Fruit fly (Drosophila melanogaster): Measurements from ENCODE around the gene Eig71Eh.

The Eig71Eh gene

DNA sequence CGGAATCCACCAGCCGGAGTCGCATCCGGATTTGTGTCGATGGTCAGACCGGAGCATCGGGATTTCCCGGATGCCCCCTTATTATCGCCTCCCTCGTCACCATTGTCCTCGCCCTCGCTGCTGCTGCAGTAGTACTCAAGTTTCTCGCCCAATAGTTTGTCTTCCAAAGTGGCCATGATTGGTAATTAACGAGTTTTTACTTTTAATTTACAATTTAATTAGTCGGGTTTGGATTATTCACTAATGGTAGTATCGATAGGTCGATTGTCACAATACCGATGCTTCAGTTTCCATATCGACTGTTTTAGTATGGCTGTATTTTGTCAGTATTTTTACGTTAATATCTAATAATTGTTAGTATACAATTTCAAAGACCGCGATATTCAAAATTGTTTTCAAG lies 49.1 kb downstream of the Eig71Eh start, which contains the start of gene CG7650 (continued):
- TF ChIP-seq seq (GFP tag; IDR thresholded peaks at IDR 0.05) (no peak), chif (GFP tag; optimal IDR thresholded peaks at IDR 0.05) (no peak), CG34224 (GFP tag; IDR thresholded peaks at IDR 0.05; ENCODE audit: partially characterized antibody) (peak; percentile 94), fru (optimal IDR thresholded peaks at IDR 0.05) (no peak), Med (GFP tag) (no peak), sens (GFP tag) (peak; percentile 66), CG15514 (GFP tag; optimal IDR thresholded peaks at IDR 0.05) (no peak), CG7357 (GFP tag; IDR thresholded peaks at IDR 0.05) (no peak), CG11398 (GFP tag; optimal IDR thresholded peaks at IDR 0.05) (no peak), CG15696 (tag; optimal IDR thresholded peaks at IDR 0.05) (no peak), CG33557 (GFP tag; optimal IDR thresholded peaks at IDR 0.05) (no peak), pzg (GFP tag; optimal IDR thresholded peaks at IDR 0.05) (peak; percentile 81), Ets97D (GFP tag; optimal IDR thresholded peaks at IDR 0.05) (peak; percentile 12), CG9797 (GFP tag; optimal IDR thresholded peaks at IDR 0.05) (peak; percentile 83), Dref (GFP tag; IDR thresholded peaks at IDR 0.05) (peak; percentile 91), vvl (GFP tag; IDR thresholded peaks at IDR 0.05) (peak; percentile 29; the same call in 1 of the 2 replicates), Fer1 (GFP tag; optimal IDR thresholded peaks at IDR 0.05) (peak; percentile 16), CG9215 (GFP tag; IDR thresholded peaks at IDR 0.05) (no peak), CG17802 (tag; optimal IDR thresholded peaks at IDR 0.05) (no peak), Sry-δ (GFP tag; optimal IDR thresholded peaks at IDR 0.05) (peak; percentile 73), CG17829 (tag; optimal IDR thresholded peaks at IDR 0.05) (peak; percentile 34), twi (tag; optimal IDR thresholded peaks at IDR 0.05) (no peak), kah (GFP tag; optimal IDR thresholded peaks at IDR 0.05) (no peak), ato (GFP tag; IDR thresholded peaks at IDR 0.05; ENCODE audit: partially characterized antibody) (peak; percentile 80), gcm2 (GFP tag; optimal IDR thresholded peaks at IDR 0.05) (no peak), zfh2 (GFP tag; optimal IDR thresholded peaks at IDR 0.05) (no peak), ken (GFP tag; IDR thresholded peaks at IDR 0.05) (no peak), CG2129 (GFP tag; IDR thresholded peaks at IDR 0.05; ENCODE audit: partially characterized antibody) (peak; percentile 84), HmgZ (tag; optimal IDR thresholded peaks at IDR 0.05) (peak; percentile 37), Sox100B (GFP tag; optimal IDR thresholded peaks at IDR 0.05) (no peak), cad (GFP tag; optimal IDR thresholded peaks at IDR 0.05) (no peak), cg (GFP tag; optimal IDR thresholded peaks at IDR 0.05) (no peak), CG2199 (GFP tag; IDR thresholded peaks at IDR 0.05) (no peak), CG10321 (GFP tag; IDR thresholded peaks at IDR 0.05) (no peak), yki (optimal IDR thresholded peaks at IDR 0.05) (no peak), Poxn (GFP tag; IDR thresholded peaks at IDR 0.05) (no peak), tna (GFP tag; IDR thresholded peaks at IDR 0.05; ENCODE audit: partially characterized antibody) (peak; percentile 69), phol (tag; optimal IDR thresholded peaks at IDR 0.05) (peak; percentile 9), z (GFP tag; IDR thresholded peaks at IDR 0.05) (no peak), YL-1 (GFP tag; optimal IDR thresholded peaks at IDR 0.05) (peak; percentile 74), lbe (GFP tag; optimal IDR thresholded peaks at IDR 0.05) (peak; percentile 6), toy (GFP tag; IDR thresholded peaks at IDR 0.05) (no peak), CG12236 (GFP tag; optimal IDR thresholded peaks at IDR 0.05) (no peak), hbn (GFP tag; IDR thresholded peaks at IDR 0.05; ENCODE audit: partially characterized antibody) (peak; percentile 97), kni (GFP tag; optimal IDR thresholded peaks at IDR 0.05) (no peak), Oli (tag; optimal IDR thresholded peaks at IDR 0.05) (no peak), peb (GFP tag; IDR thresholded peaks at IDR 0.05) (no peak), knrl (GFP tag; IDR thresholded peaks at IDR 0.05; ENCODE audit: partially characterized antibody) (peak; percentile 86), CG14965 (GFP tag; optimal IDR thresholded peaks at IDR 0.05; ENCODE audit: borderline replicate concordance) (no peak), CrebB (tag; optimal IDR thresholded peaks at IDR 0.05) (no peak), Pdp1 (GFP tag; optimal IDR thresholded peaks at IDR 0.05) (no peak), CG42726 (GFP tag; IDR thresholded peaks at IDR 0.05; ENCODE audit: partially characterized antibody) (peak; percentile 74; the same call in 1 of the 2 replicates)

All from whole organism, embryonic.